Worm (Caenorhabditis elegans) whole organism, young adult: ENCODE data around the gene Y66A7A.7.

Experiments
- B0019.2 ChIP-seq: fragments of 200-800 bp; sonication (Bioruptor generic); conservative IDR thresholded peaks from 2 replicates; pipeline ENCODE4 v1.3.6; 2022; ENCODE audit warnings: missing genetic modification reagents, missing genetic modification characterization, missing compliant biosample characterization
- B0336.3 ChIP-seq: fragments of 200-800 bp; sonication (Bioruptor generic); IDR thresholded peaks from 2 replicates; pipeline ENCODE4 v1.3.6; 2022; ENCODE audit warnings: missing genetic modification characterization, missing compliant biosample characterization
- D2030.7 ChIP-seq: fragments of 200-800 bp; sonication (Bioruptor generic); IDR thresholded peaks from 2 replicates; pipeline ENCODE4 v1.3.6; 2022; ENCODE audit warnings: missing genetic modification reagents, missing genetic modification characterization, missing compliant biosample characterization
- F33H1.4 ChIP-seq: fragments of 200-800 bp; sonication (Bioruptor generic); IDR thresholded peaks from 2 replicates; pipeline ENCODE4 v1.3.6; 2022; ENCODE audit warnings: missing genetic modification reagents, missing genetic modification characterization, missing compliant biosample characterization
- F37B4.10 ChIP-seq: fragments of 200-800 bp; sonication (Bioruptor generic); IDR thresholded peaks from 2 replicates; pipeline ENCODE4 v1.3.6; 2022; ENCODE audit warnings: missing genetic modification characterization, missing compliant biosample characterization
- K12H6.12 ChIP-seq: fragments of 200-800 bp; sonication (Bioruptor generic); optimal IDR thresholded peaks from 2 replicates; lab custom pipeline; 2018; ENCODE audit warnings: mild to moderate bottlenecking, missing genetic modification characterization, missing compliant biosample characterization
- Y53G8AR.9 ChIP-seq: fragments of 200-800 bp; sonication (Bioruptor generic); conservative IDR thresholded peaks from 2 replicates; pipeline ENCODE4 v1.3.6; 2022; ENCODE audit warnings: missing genetic modification reagents, missing genetic modification characterization, missing compliant biosample characterization
- Y95B8A.8 ChIP-seq: fragments of 200-800 bp; sonication (Bioruptor generic); IDR thresholded peaks from 2 replicates; pipeline ENCODE4 v1.3.6; 2022; ENCODE audit warnings: missing genetic modification reagents, missing genetic modification characterization, missing compliant biosample characterization
- aptf-3 ChIP-seq: fragments of 200-800 bp; sonication (Bioruptor generic); IDR thresholded peaks from 2 replicates; pipeline ENCODE4 v1.3.6; 2022; ENCODE audit warnings: missing genetic modification characterization, missing compliant biosample characterization
- athp-1 ChIP-seq: sonication (generic microtip); optimal IDR thresholded peaks from 2 replicates; lab custom pipeline; 2017; ENCODE audit warnings: mild to moderate bottlenecking, missing genetic modification characterization, missing compliant biosample characterization
- attf-5 ChIP-seq: fragments of 200-800 bp; sonication (Bioruptor generic); optimal IDR thresholded peaks from 2 replicates; lab custom pipeline; 2018; ENCODE audit warnings: mild to moderate bottlenecking, missing genetic modification characterization, missing compliant biosample characterization
- ceh-91 ChIP-seq: fragments of 200-800 bp; sonication (Bioruptor generic); IDR thresholded peaks from 2 replicates; pipeline ENCODE4 v1.3.6; 2022; ENCODE audit warnings: missing genetic modification reagents, missing genetic modification characterization, missing compliant biosample characterization
- dox-1 ChIP-seq: fragments of 200-800 bp; sonication (Bioruptor generic); IDR thresholded peaks from 2 replicates; pipeline ENCODE4 v1.3.6; 2022; ENCODE audit warnings: missing genetic modification reagents, missing genetic modification characterization, missing compliant biosample characterization
- dpl-1 ChIP-seq: fragments of 150-350 bp; optimal IDR thresholded peaks from 2 replicates; lab custom pipeline; 2014; ENCODE audit warnings: missing biosample characterization, missing genetic modification reagents, missing genetic modification characterization
- efl-1 ChIP-seq: fragments of 150-350 bp; optimal IDR thresholded peaks from 2 replicates; lab custom pipeline; 2014; ENCODE audit warnings: missing biosample characterization, missing genetic modification reagents, missing genetic modification characterization
- ekl-4 ChIP-seq: fragments of 200-800 bp; sonication (Bioruptor generic); IDR thresholded peaks from 2 replicates; pipeline ENCODE4 v1.3.6; 2022; ENCODE audit warnings: missing genetic modification reagents, missing genetic modification characterization, missing compliant biosample characterization
- hlh-12 ChIP-seq: sonication (generic microtip); optimal IDR thresholded peaks from 2 replicates; lab custom pipeline; 2016; ENCODE audit warnings: missing genetic modification characterization, missing compliant biosample characterization
- hmg-20 ChIP-seq: fragments of 200-800 bp; sonication (Bioruptor generic); IDR thresholded peaks from 2 replicates; pipeline ENCODE4 v1.3.6; 2022; ENCODE audit warnings: missing genetic modification reagents, missing genetic modification characterization, missing compliant biosample characterization
- hsf-1 ChIP-seq: fragments of 200-800 bp; sonication (Bioruptor generic); IDR thresholded peaks from 2 replicates; pipeline ENCODE4 v1.3.6; 2022; ENCODE audit warnings: missing genetic modification reagents, missing genetic modification characterization, missing compliant biosample characterization
- lin-35 ChIP-seq, 3 experiments: fragments of 150-350 bp in 2 of 3; sonication (generic microtip) in 1 of 3; optimal IDR thresholded peaks; 2 replicates each; lab custom pipeline; 2014 to 2018; ENCODE audit warnings: missing biosample characterization in 3 of 3, missing genetic modification characterization in 3 of 3, missing genetic modification reagents in 3 of 3
- lin-54 ChIP-seq: fragments of 200-800 bp; sonication (Bioruptor generic); optimal IDR thresholded peaks from 2 replicates; lab custom pipeline; 2018; ENCODE audit warnings: mild to moderate bottlenecking, missing genetic modification characterization, missing compliant biosample characterization
- lsy-27 ChIP-seq: sonication (generic microtip); optimal IDR thresholded peaks from 2 replicates; lab custom pipeline; 2017; ENCODE audit warnings: missing genetic modification characterization, mild to moderate bottlenecking, missing compliant biosample characterization, antibody characterized with exemption, missing genotype, borderline replicate concordance; ENCODE audit not compliant: insufficient read depth
- madf-8 ChIP-seq: fragments of 200-800 bp; sonication (Bioruptor generic); conservative IDR thresholded peaks from 2 replicates; pipeline ENCODE4 v1.3.6; 2022; ENCODE audit warnings: missing genetic modification reagents, missing genetic modification characterization, missing compliant biosample characterization
- mcd-1 ChIP-seq: fragments of 200-800 bp; sonication (Bioruptor generic); IDR thresholded peaks from 2 replicates; pipeline ENCODE4 v1.3.6; 2022; ENCODE audit warnings: missing genetic modification reagents, missing genetic modification characterization, missing compliant biosample characterization
- nfya-1 ChIP-seq: sonication (generic microtip); optimal IDR thresholded peaks from 2 replicates; lab custom pipeline; 2017; ENCODE audit warnings: antibody characterized with exemption, missing compliant biosample characterization, missing genetic modification characterization, borderline replicate concordance; ENCODE audit not compliant: insufficient read depth
- nfyb-1 ChIP-seq: fragments of 200-800 bp; sonication (Bioruptor generic); IDR thresholded peaks from 2 replicates; pipeline ENCODE4 v1.3.6; 2022; ENCODE audit warnings: missing genetic modification reagents, missing genetic modification characterization, missing compliant biosample characterization
- nhr-120 ChIP-seq: fragments of 200-800 bp; sonication (Bioruptor generic); IDR thresholded peaks from 2 replicates; pipeline ENCODE4 v1.3.6; 2022; ENCODE audit warnings: missing genetic modification characterization, missing compliant biosample characterization
- nhr-179 ChIP-seq: sonication (generic microtip); optimal IDR thresholded peaks from 2 replicates; lab custom pipeline; 2016; ENCODE audit warnings: mild to moderate bottlenecking, missing genetic modification characterization, missing compliant biosample characterization
- snpc-1.1 ChIP-seq: sonication (generic microtip); optimal IDR thresholded peaks from 2 replicates; lab custom pipeline; 2017; ENCODE audit warnings: missing genetic modification characterization, mild to moderate bottlenecking, missing compliant biosample characterization, antibody characterized with exemption, moderate library complexity, missing genotype, missing genetic modification reagents; ENCODE audit not compliant: insufficient read depth
- snpc-4 ChIP-seq, 5 experiments: fragments of 150-350 bp in 1 of 5; sonication (generic microtip) in 4 of 5; optimal IDR thresholded peaks; 2 replicates each; lab custom pipeline; 2014 to 2018; ENCODE audit warnings: missing genetic modification characterization in 5 of 5, missing biosample characterization in 3 of 5, antibody characterized with exemption in 2 of 5, mild to moderate bottlenecking in 2 of 5, missing compliant biosample characterization in 2 of 5, missing genotype in 2 of 5, moderate library complexity in 2 of 5, missing genetic modification reagents in 1 of 5
- zfh-2 ChIP-seq: fragments of 200-800 bp; sonication (Bioruptor generic); conservative IDR thresholded peaks from 2 replicates; pipeline ENCODE4 v1.3.6; 2022; ENCODE audit warnings: missing genetic modification reagents, missing genetic modification characterization, missing compliant biosample characterization
- ztf-22 ChIP-seq: fragments of 200-800 bp; sonication (Bioruptor generic); optimal IDR thresholded peaks from 2 replicates; lab custom pipeline; 2018; ENCODE audit warnings: mild to moderate bottlenecking, missing genetic modification characterization, moderate library complexity, missing compliant biosample characterization
- ztf-28 ChIP-seq: fragments of 200-800 bp; sonication (Bioruptor generic); IDR thresholded peaks from 2 replicates; pipeline ENCODE4 v1.3.6; 2022; ENCODE audit warnings: missing genetic modification reagents, missing genetic modification characterization, missing compliant biosample characterization
- ztf-3 ChIP-seq: fragments of 200-800 bp; sonication (Bioruptor generic); optimal IDR thresholded peaks from 2 replicates; lab custom pipeline; 2018; ENCODE audit warnings: mild to moderate bottlenecking, missing genetic modification characterization, missing compliant biosample characterization

Y66A7A.7 gene

ce11 chrIII:11581372-11581771 lies 47.9 kb downstream of the Y66A7A.7 start, which contains the start of the genes Y66D12A.6 and ceh-92 (continued):
- peak; percentile 49; the same call in 1 of the 2 replicates for TF ChIP-seq ceh-91 (GFP tag; lab: Robert Waterston, UW)
- TF ChIP-seq lin-35 (GFP tag; optimal IDR thresholded peaks at IDR 0.05; lab: Kevin White, UChicago) = no peak
- no peak for TF ChIP-seq ztf-22 (GFP tag; lab: Kevin White, UChicago)
- peak; percentile 47 for TF ChIP-seq F33H1.4 (GFP tag; lab: Robert Waterston, UW)
- TF ChIP-seq B0019.2 = peak; percentile 14; the same call in 1 of the 2 replicates
- TF ChIP-seq Y95B8A.8 (GFP tag; lab: Robert Waterston, UW) = no peak
- TF ChIP-seq dox-1 (GFP tag; lab: Robert Waterston, UW) = peak; percentile 37; the same call in 1 of the 2 replicates
- no peak for TF ChIP-seq lsy-27
- peak; percentile 0 for TF ChIP-seq snpc-1.1
- no peak for TF ChIP-seq ekl-4 (GFP tag; lab: Robert Waterston, UW)

DNA sequence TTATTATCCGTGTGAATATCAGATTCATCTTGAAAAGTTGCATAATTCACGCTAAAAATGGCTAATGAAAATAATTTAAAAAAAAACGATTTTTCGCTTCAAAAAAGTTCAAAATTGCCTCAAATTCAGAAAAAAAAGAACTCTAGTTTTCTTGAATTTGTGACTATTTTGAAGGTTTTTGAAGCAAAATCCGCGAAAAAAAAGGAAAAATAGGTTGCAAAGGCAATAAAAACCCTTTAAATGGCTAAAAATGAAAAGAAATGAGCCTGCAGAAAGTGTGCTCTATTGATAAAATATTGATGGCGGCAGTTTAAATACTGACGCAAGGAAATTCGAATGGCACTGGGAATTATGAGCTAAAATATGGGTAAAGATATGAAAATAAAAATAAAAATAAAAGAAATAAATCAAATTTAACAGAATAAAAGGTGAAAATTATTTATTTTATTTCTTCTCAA lies 48.8 kb downstream of the Y66A7A.7 start, which contains the start of gene Y66D12A.7:
Gene Y66D12A.7, minus strand, starts transcription at position 51 of the 458 bp plus-strand sequence.
- TF ChIP-seq dpl-1 (peak; percentile 5), athp-1 (tag; lab: Kevin White, UChicago) (peak; percentile 62), mcd-1 (GFP tag; lab: Robert Waterston, UW) (peak; percentile 73), B0336.3 (GFP tag; lab: Robert Waterston, UW) (0 out of 2 replicates have a peak, but pooled peaks have one; percentile 13), efl-1 (GFP tag; lab: Kevin White, UChicago) (peak; percentile 67), D2030.7 (GFP tag; lab: Robert Waterston, UW) (0 out of 2 replicates have a peak, but pooled peaks have one; percentile 17), hmg-20 (no peak), attf-5 (GFP tag; lab: Kevin White, UChicago) (no peak), lin-35 (GFP tag; optimal IDR thresholded peaks at IDR 0.05; lab: Kevin White, UChicago) (peak in 1 of 3 experiments; percentile 17), F37B4.10 (no peak), lin-54 (GFP tag; lab: Kevin White, UChicago) (peak; percentile 79)

DNA sequence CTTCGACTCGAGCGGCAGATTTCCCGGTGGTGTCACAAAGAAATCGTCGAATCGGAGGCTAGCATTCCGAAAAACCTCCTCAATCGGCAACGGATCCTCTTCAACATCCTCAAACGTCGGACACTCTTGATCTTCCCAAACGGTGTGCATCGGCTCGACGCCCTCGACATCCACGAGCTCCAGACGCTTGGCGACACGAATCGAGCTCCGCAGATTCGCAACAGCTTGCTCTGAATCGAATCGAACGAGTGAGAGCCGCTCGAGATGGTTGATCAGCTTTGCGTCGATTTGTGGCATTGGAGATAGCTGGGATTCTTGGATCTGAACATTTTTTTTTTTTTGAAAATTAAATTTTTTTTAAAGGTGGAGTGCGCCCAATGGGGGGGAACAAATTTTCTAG lies 49.9 kb downstream of the Y66A7A.7 start:
- TF ChIP-seq madf-8 (GFP tag; lab: Robert Waterston, UW) = no peak
- TF ChIP-seq dpl-1 = no peak
- TF ChIP-seq snpc-4 (GFP tag; optimal IDR thresholded peaks at IDR 0.05; lab: Kevin White, UChicago) = no peak
- TF ChIP-seq snpc-4 (tag; optimal IDR thresholded peaks at IDR 0.05; lab: Kevin White, UChicago) = no peak
- no peak for TF ChIP-seq hlh-12 (tag; lab: Kevin White, UChicago)
- no peak for TF ChIP-seq nfya-1
- TF ChIP-seq D2030.7 (GFP tag; lab: Robert Waterston, UW) = no peak
- TF ChIP-seq nhr-179 (tag; lab: Kevin White, UChicago) = no peak
- peak; percentile 45; the same call in 1 of the 2 replicates for TF ChIP-seq hsf-1 (GFP tag; lab: Robert Waterston, UW)
- no peak for TF ChIP-seq ztf-3
- 0 out of 2 replicates have a peak, but pooled peaks have one; percentile 18 for TF ChIP-seq nfyb-1 (GFP tag; lab: Robert Waterston, UW)
- no peak for TF ChIP-seq ztf-28
- TF ChIP-seq nhr-120 (GFP tag; lab: Robert Waterston, UW) = no peak
- peak; percentile 80 for TF ChIP-seq zfh-2 (GFP tag; lab: Robert Waterston, UW)
- peak; percentile 22; the same call in 1 of the 2 replicates for TF ChIP-seq B0336.3 (GFP tag; lab: Robert Waterston, UW)
- TF ChIP-seq aptf-3 (GFP tag; lab: Robert Waterston, UW) = no peak
- TF ChIP-seq Y53G8AR.9 (GFP tag; lab: Robert Waterston, UW) = no peak
- no peak for TF ChIP-seq K12H6.12 (tag; lab: Kevin White, UChicago)
- TF ChIP-seq, all 124 proteins: peak for 4
